Worm (Caenorhabditis elegans): ENCODE results near the gene C31B8.9.

The C31B8.9 gene

DNA sequence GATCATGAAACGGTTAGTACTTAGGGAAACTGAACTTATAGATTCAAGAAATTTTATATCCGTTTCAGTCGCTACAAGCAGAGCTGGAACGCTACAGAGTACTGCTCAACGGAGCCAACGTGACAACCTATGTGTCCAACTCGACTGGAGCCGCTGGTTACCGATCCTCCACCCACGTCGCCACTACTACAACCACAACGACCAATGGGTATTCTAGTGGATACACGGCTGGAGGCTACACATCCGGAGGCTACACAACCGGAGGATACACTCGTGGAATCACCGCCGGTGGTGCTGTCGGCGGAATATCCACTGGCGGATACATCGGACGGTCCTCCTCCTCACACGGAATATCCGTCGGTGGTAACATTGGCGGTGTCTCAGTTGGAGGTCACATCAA, 29.7 kb downstream of the C31B8.9 start:
- TF ChIP-seq nfya-1 (tag; optimal IDR thresholded peaks at IDR 0.05) (no peak), ceh-9 (tag; optimal IDR thresholded peaks at IDR 0.05) (no peak), ceh-22 (tag; optimal IDR thresholded peaks at IDR 0.05) (no peak), ceh-31 (tag; optimal IDR thresholded peaks at IDR 0.05) (no peak), Y22D7AL.16 (tag; optimal IDR thresholded peaks at IDR 0.05) (no peak), ztf-16 (tag; optimal IDR thresholded peaks at IDR 0.05) (no peak), che-1 (tag; optimal IDR thresholded peaks at IDR 0.05) (no peak), elt-2 (tag; optimal IDR thresholded peaks at IDR 0.05) (no peak), fax-1 (tag; optimal IDR thresholded peaks at IDR 0.05) (no peak), elt-4 (tag; optimal IDR thresholded peaks at IDR 0.05) (no peak), tbx-2 (tag; optimal IDR thresholded peaks at IDR 0.05) (no peak), npax-4 (tag; optimal IDR thresholded peaks at IDR 0.05) (no peak)

DNA sequence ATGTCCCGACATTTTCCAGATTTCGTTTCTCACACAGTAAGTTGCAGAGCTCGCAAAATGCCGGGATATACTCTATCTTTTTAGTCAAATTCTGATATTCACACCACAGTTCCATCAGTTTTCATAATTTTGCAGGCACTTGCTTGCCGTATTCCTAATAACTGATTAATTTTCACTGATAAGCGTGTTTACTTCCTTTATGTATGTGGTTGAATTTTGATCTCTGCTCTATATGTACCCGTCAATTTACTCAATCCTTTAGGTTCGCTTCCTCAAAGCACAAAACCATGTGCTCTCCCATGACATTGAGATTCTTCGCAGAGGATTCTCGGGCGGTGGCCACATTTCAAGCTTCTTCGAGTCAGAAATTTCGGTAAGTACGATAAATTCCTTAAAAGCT, 31.2 kb downstream of the C31B8.9 start:
- TF ChIP-seq ref-2 (tag; optimal IDR thresholded peaks at IDR 0.05) (no peak), mec-3 (tag; optimal IDR thresholded peaks at IDR 0.05; ENCODE audit: borderline replicate concordance) (no peak), eyg-1 (tag; optimal IDR thresholded peaks at IDR 0.05) (no peak), pqm-1 (tag; optimal IDR thresholded peaks at IDR 0.05) (no peak), dmd-4 (tag; optimal IDR thresholded peaks at IDR 0.05; ENCODE audit: borderline replicate concordance) (no peak), unc-3 (GFP tag; conservative IDR thresholded peaks at IDR 0.05) (no peak), unc-3 (tag; optimal IDR thresholded peaks at IDR 0.05) (no peak), pha-2 (tag; optimal IDR thresholded peaks at IDR 0.05) (no peak), pha-4 (tag; optimal IDR thresholded peaks at IDR 0.05) (no peak), unc-86 (tag; optimal IDR thresholded peaks at IDR 0.05) (no peak), pax-1 (tag; optimal IDR thresholded peaks at IDR 0.05) (no peak), unc-42 (tag; optimal IDR thresholded peaks at IDR 0.05) (no peak), ahr-1 (tag; optimal IDR thresholded peaks at IDR 0.05) (no peak), sox-2 (GFP tag; IDR thresholded peaks at IDR 0.05) (no peak), odd-2 (tag; optimal IDR thresholded peaks at IDR 0.05) (no peak), ceh-14 (tag; optimal IDR thresholded peaks at IDR 0.05) (no peak), che-1 (tag; optimal IDR thresholded peaks at IDR 0.05) (no peak), T23F11.4 (GFP tag; optimal IDR thresholded peaks at IDR 0.05) (no peak), ceh-9 (tag; optimal IDR thresholded peaks at IDR 0.05) (no peak), tbx-7 (tag; optimal IDR thresholded peaks at IDR 0.05) (no peak), elt-4 (tag; optimal IDR thresholded peaks at IDR 0.05) (no peak)

DNA sequence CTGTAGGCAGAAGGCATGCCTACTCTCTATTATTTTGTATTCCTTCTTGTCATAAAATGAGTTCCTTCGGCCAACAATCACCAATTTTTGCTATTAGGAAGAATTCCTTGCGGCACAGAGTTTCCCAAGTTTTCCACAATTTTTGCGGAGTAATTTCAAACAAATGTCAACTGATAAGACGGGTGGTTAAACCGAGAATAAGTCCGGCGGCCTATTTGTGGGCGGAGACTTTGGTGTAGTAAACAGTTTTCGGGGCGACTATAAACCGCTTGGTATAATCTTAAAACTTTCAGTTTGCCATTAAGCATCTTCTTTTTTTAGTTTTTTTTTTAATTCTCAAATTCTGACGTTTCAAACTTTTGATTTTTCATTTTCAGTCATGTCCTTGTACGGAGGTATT, 31.8 kb downstream of the C31B8.9 start, which contains the start of gene ifc-1:
ifc-1 (plus strand) TSS at position 378 of the 400 bp plus-strand sequence.
- TF ChIP-seq ztf-16 (tag; optimal IDR thresholded peaks at IDR 0.05) (no peak), pag-3 (tag; optimal IDR thresholded peaks at IDR 0.05; ENCODE audit: borderline replicate concordance) (no peak), unc-42 (tag; optimal IDR thresholded peaks at IDR 0.05) (no peak), Y22D7AL.16 (tag; optimal IDR thresholded peaks at IDR 0.05) (no peak), unc-3 (GFP tag; conservative IDR thresholded peaks at IDR 0.05) (no peak), unc-3 (tag; optimal IDR thresholded peaks at IDR 0.05) (no peak), elt-2 (tag; optimal IDR thresholded peaks at IDR 0.05) (no peak), madf-2 (tag; optimal IDR thresholded peaks at IDR 0.05) (no peak), ceh-18 (tag; optimal IDR thresholded peaks at IDR 0.05) (no peak), mec-3 (tag; optimal IDR thresholded peaks at IDR 0.05; ENCODE audit: borderline replicate concordance) (no peak), tbx-2 (tag; optimal IDR thresholded peaks at IDR 0.05) (no peak), nhr-232 (tag; optimal IDR thresholded peaks at IDR 0.05) (no peak), nhr-11 (tag; optimal IDR thresholded peaks at IDR 0.05) (no peak), fkh-10 (GFP tag; optimal IDR thresholded peaks at IDR 0.05) (no peak), lin-11 (tag; optimal IDR thresholded peaks at IDR 0.05) (no peak), pax-1 (tag; optimal IDR thresholded peaks at IDR 0.05) (no peak), ets-4 (tag; optimal IDR thresholded peaks at IDR 0.05) (no peak), ceh-30 (tag; optimal IDR thresholded peaks at IDR 0.05) (no peak), ceh-9 (tag; optimal IDR thresholded peaks at IDR 0.05) (no peak), pros-1 (tag; optimal IDR thresholded peaks at IDR 0.05) (no peak), pha-4 (tag; optimal IDR thresholded peaks at IDR 0.05) (no peak)
